Worm (Caenorhabditis elegans) whole organism, L4 larva: ENCODE data around the gene Y43F8C.15.

Experiments
- F44E2.7 ChIP-seq: fragments of 200-800 bp; sonication (Bioruptor generic); IDR thresholded peaks from 2 replicates; pipeline ENCODE4 v2.1.2; 2022; ENCODE audit warnings: missing genetic modification characterization, missing compliant biosample characterization
- F49E8.2 ChIP-seq: sonication (generic microtip); optimal IDR thresholded peaks from 2 replicates; lab custom pipeline; 2016; ENCODE audit warnings: missing compliant biosample characterization, mild to moderate bottlenecking, missing genetic modification characterization, borderline replicate concordance
- R02D3.7 ChIP-seq: fragments of 150-350 bp; sonication (generic microtip); optimal IDR thresholded peaks from 3 replicates; lab custom pipeline; 2014; ENCODE audit warnings: missing biosample characterization, missing genetic modification characterization
- T26A8.4 ChIP-seq: fragments of 200-800 bp; sonication (Bioruptor generic); IDR thresholded peaks from 2 replicates; pipeline ENCODE4 v1.3.6; 2022; ENCODE audit warnings: missing genetic modification characterization, missing compliant biosample characterization
- Y105C5A.15 ChIP-seq: fragments of 200-800 bp; sonication (Bioruptor generic); IDR thresholded peaks from 2 replicates; pipeline ENCODE4 v1.3.6; 2022; ENCODE audit warnings: missing genetic modification characterization, missing compliant biosample characterization
- attf-4 ChIP-seq: sonication (generic microtip); optimal IDR thresholded peaks from 3 replicates; lab custom pipeline; 2017; ENCODE audit warnings: missing biosample characterization, missing genetic modification characterization
- ceh-20 ChIP-seq: fragments of 200-800 bp; sonication (Bioruptor generic); IDR thresholded peaks from 2 replicates; pipeline ENCODE4 v1.3.6; 2022; ENCODE audit warnings: missing genetic modification reagents, missing genetic modification characterization, missing compliant biosample characterization
- ceh-28 ChIP-seq: fragments of 150-350 bp; optimal IDR thresholded peaks from 2 replicates; lab custom pipeline; 2014; ENCODE audit warnings: missing biosample characterization, missing genetic modification reagents, missing genetic modification characterization
- ces-1 ChIP-seq: fragments of 150-350 bp; sonication (generic microtip); optimal IDR thresholded peaks from 4 replicates; lab custom pipeline; 2014; ENCODE audit warnings: missing biosample characterization, missing genetic modification reagents, missing genetic modification characterization
- daf-16 ChIP-seq, 3 experiments: sonication (generic microtip); optimal IDR thresholded peaks; 2 replicates each; lab custom pipeline; 2016 to 2017; ENCODE audit warnings: missing genetic modification characterization in 3 of 3, missing genetic modification reagents in 3 of 3, mild to moderate bottlenecking in 2 of 3, missing compliant biosample characterization in 2 of 3, missing biosample characterization in 1 of 3, moderate library complexity in 1 of 3
- daf-19 ChIP-seq: fragments of 200-800 bp; sonication (Bioruptor generic); conservative IDR thresholded peaks from 2 replicates; pipeline ENCODE4 v1.3.6; 2022; ENCODE audit warnings: missing genetic modification characterization, missing compliant biosample characterization
- dmd-6 ChIP-seq: fragments of 200-800 bp; sonication (Bioruptor generic); IDR thresholded peaks from 2 replicates; pipeline ENCODE4 v1.3.6; 2022; ENCODE audit warnings: missing genetic modification reagents, missing genetic modification characterization, missing compliant biosample characterization
- dve-1 ChIP-seq: sonication (generic microtip); optimal IDR thresholded peaks from 2 replicates; lab custom pipeline; 2017; ENCODE audit warnings: antibody characterized with exemption, mild to moderate bottlenecking, missing genetic modification characterization, missing compliant biosample characterization; ENCODE audit not compliant: insufficient read depth
- hlh-11 ChIP-seq: fragments of 200-800 bp; sonication (Bioruptor generic); optimal IDR thresholded peaks from 2 replicates; lab custom pipeline; 2018; ENCODE audit warnings: mild to moderate bottlenecking, missing genetic modification characterization, missing compliant biosample characterization
- lin-13 ChIP-seq: fragments of 150-350 bp; optimal IDR thresholded peaks from 2 replicates; lab custom pipeline; 2014; ENCODE audit warnings: missing biosample characterization, missing genetic modification reagents, missing genetic modification characterization
- lin-29 ChIP-seq: fragments of 200-800 bp; sonication (Bioruptor generic); IDR thresholded peaks from 2 replicates; pipeline ENCODE4 v1.3.6; 2022; ENCODE audit warnings: missing genetic modification reagents, missing genetic modification characterization, missing compliant biosample characterization
- mes-2 ChIP-seq: sonication (generic microtip); optimal IDR thresholded peaks from 2 replicates; lab custom pipeline; 2016; ENCODE audit warnings: missing genotype, mild to moderate bottlenecking, missing genetic modification characterization, missing compliant biosample characterization; ENCODE audit not compliant: poor library complexity, severe bottlenecking
- nhr-10 ChIP-seq: fragments of 150-350 bp; optimal IDR thresholded peaks from 2 replicates; lab custom pipeline; 2014; ENCODE audit warnings: missing biosample characterization, missing genetic modification characterization
- nhr-237 ChIP-seq: sonication (generic microtip); optimal IDR thresholded peaks from 2 replicates; lab custom pipeline; 2017; ENCODE audit warnings: missing biosample characterization, missing genetic modification characterization
- nhr-25 ChIP-seq: sonication (generic microtip); optimal IDR thresholded peaks from 2 replicates; lab custom pipeline; 2017; ENCODE audit warnings: missing genetic modification characterization, mild to moderate bottlenecking, missing compliant biosample characterization, antibody characterized with exemption, moderate library complexity, borderline replicate concordance; ENCODE audit not compliant: insufficient read depth
- nhr-28 ChIP-seq: fragments of 150-350 bp; optimal IDR thresholded peaks from 2 replicates; lab custom pipeline; 2014; ENCODE audit warnings: missing biosample characterization, missing genetic modification characterization
- php-3 ChIP-seq: fragments of 200-800 bp; sonication (Bioruptor generic); IDR thresholded peaks from 2 replicates; pipeline ENCODE4 v1.3.6; 2022; ENCODE audit warnings: missing genetic modification reagents, missing genetic modification characterization, missing compliant biosample characterization
- pqm-1 ChIP-seq: sonication (generic microtip); optimal IDR thresholded peaks from 2 replicates; lab custom pipeline; 2017; ENCODE audit warnings: missing biosample characterization, missing genetic modification characterization
- saeg-2 ChIP-seq: fragments of 200-800 bp; sonication (Bioruptor generic); IDR thresholded peaks from 2 replicates; pipeline ENCODE4 v1.3.6; 2022; ENCODE audit warnings: missing genetic modification reagents, missing genetic modification characterization, missing compliant biosample characterization
- set-16 ChIP-seq: fragments of 200-800 bp; sonication (Bioruptor generic); IDR thresholded peaks from 2 replicates; pipeline ENCODE4 v1.3.6; 2022; ENCODE audit warnings: missing genetic modification reagents, missing genetic modification characterization, missing compliant biosample characterization
- snpc-1.2 ChIP-seq: fragments of 200-800 bp; sonication (Bioruptor generic); IDR thresholded peaks from 2 replicates; pipeline ENCODE4 v1.3.6; 2022; ENCODE audit warnings: missing genetic modification reagents, missing genetic modification characterization, missing compliant biosample characterization
- spr-1 ChIP-seq: sonication (generic microtip); optimal IDR thresholded peaks from 2 replicates; lab custom pipeline; 2016; ENCODE audit warnings: mild to moderate bottlenecking, missing genetic modification characterization, missing compliant biosample characterization
- tra-1 ChIP-seq: fragments of 200-800 bp; sonication (Bioruptor generic); IDR thresholded peaks from 2 replicates; pipeline ENCODE4 v1.3.6; 2022; ENCODE audit warnings: missing genetic modification reagents, missing genetic modification characterization, missing compliant biosample characterization
- unc-39 ChIP-seq: sonication (generic microtip); optimal IDR thresholded peaks from 2 replicates; lab custom pipeline; 2017; ENCODE audit warnings: missing biosample characterization, missing genetic modification characterization

The Y43F8C.15 gene

ce11 chrV:19754331-19754730 lies 43.9 kb upstream of the Y43F8C.15 start:
- TF ChIP-seq lin-29 (no peak), php-3 (GFP tag; lab: Robert Waterston, UW) (0 out of 2 replicates have a peak, but pooled peaks have one; percentile 50), pqm-1 (tag; lab: Kevin White, UChicago) (peak; percentile 13), nhr-28 (tag; lab: Kevin White, UChicago) (peak; percentile 59)

- peak; percentile 76 for TF ChIP-seq set-16 (GFP tag; lab: Robert Waterston, UW)
- no peak for TF ChIP-seq tra-1 (GFP tag; lab: Robert Waterston, UW)
Measured at ce11 chrV:19752879-19753278, 42.5 kb upstream of the Y43F8C.15 start.

ce11 chrV:19751124-19751523 lies 40.7 kb upstream of the Y43F8C.15 start, which contains the start of gene clec-49:
TSS of gene clec-49 (minus strand) at chrV:19751226.
- no peak for TF ChIP-seq daf-16 (GFP tag; optimal IDR thresholded peaks at IDR 0.05; lab: Kevin White, UChicago)
- TF ChIP-seq daf-16 (tag; optimal IDR thresholded peaks at IDR 0.05; lab: Kevin White, UChicago), result peak; percentile 73
- TF ChIP-seq nhr-10 (tag; lab: Kevin White, UChicago), result no peak
- peak; percentile 20 for TF ChIP-seq dve-1 (tag; lab: Kevin White, UChicago)
- TF ChIP-seq T26A8.4 (GFP tag; lab: Robert Waterston, UW), result no peak
- peak; percentile 46 for TF ChIP-seq hlh-11 (tag; lab: Kevin White, UChicago)
- peak; percentile 57 for TF ChIP-seq nhr-28 (tag; lab: Kevin White, UChicago)
- peak; percentile 84 for TF ChIP-seq dmd-6 (GFP tag; lab: Robert Waterston, UW)
- TF ChIP-seq pqm-1 (tag; lab: Kevin White, UChicago), result peak; percentile 57

ce11 chrV:19747144-19747543 lies 36.7 kb upstream of the Y43F8C.15 start:
- TF ChIP-seq php-3 (GFP tag; lab: Robert Waterston, UW), result 0 out of 2 replicates have a peak, but pooled peaks have one; percentile 33
- TF ChIP-seq pqm-1 (tag; lab: Kevin White, UChicago), result no peak

- TF ChIP-seq daf-19 (GFP tag; lab: Robert Waterston, UW) (no peak), nhr-25 (tag; lab: Kevin White, UChicago) (no peak), mes-2 (tag; lab: Kevin White, UChicago) (no peak), saeg-2 (no peak), ces-1 (GFP tag; lab: Kevin White, UChicago) (no peak), nhr-237 (tag; lab: Kevin White, UChicago) (no peak), R02D3.7 (no peak), F49E8.2 (tag; lab: Kevin White, UChicago) (no peak), F44E2.7 (GFP tag; lab: Robert Waterston, UW) (no peak), lin-13 (GFP tag; lab: Kevin White, UChicago) (no peak), nhr-10 (tag; lab: Kevin White, UChicago) (no peak), spr-1 (no peak), Y105C5A.15 (no peak)
- TF ChIP-seq, all 104 proteins: peak for 0
Measured at ce11 chrV:19745852-19746251, 35.4 kb upstream of the Y43F8C.15 start, which contains the start of gene W04E12.5. TSS of gene W04E12.5 (plus strand) at chrV:19746152.

- TF ChIP-seq snpc-1.2 (GFP tag; lab: Robert Waterston, UW) (no peak), ceh-28 (tag; lab: Kevin White, UChicago) (peak; percentile 76)
Measured at ce11 chrV:19744210-19744609, 33.8 kb upstream of the Y43F8C.15 start.

ce11 chrV:19743794-19744193 lies 33.4 kb upstream of the Y43F8C.15 start:
- TF ChIP-seq hlh-11 (tag; lab: Kevin White, UChicago), result no peak
- TF ChIP-seq attf-4 (tag; lab: Kevin White, UChicago), result no peak
- TF ChIP-seq php-3 (GFP tag; lab: Robert Waterston, UW), result 0 out of 2 replicates have a peak, but pooled peaks have one; percentile 23
- TF ChIP-seq set-16 (GFP tag; lab: Robert Waterston, UW), result peak; percentile 55; the same call in 1 of the 2 replicates
- no peak for TF ChIP-seq unc-39 (tag; lab: Kevin White, UChicago)
- no peak for TF ChIP-seq ceh-20 (GFP tag; lab: Robert Waterston, UW)
